Fruit fly (Drosophila melanogaster) whole organism, embryonic: Measurements from ENCODE around the gene spg.

Experiments
- Atf-2 ChIP-seq: fragments of 200-800 bp; sonication (Bioruptor generic); optimal IDR thresholded peaks from 2 replicates; lab custom pipeline; 2016; ENCODE audit warnings: missing biosample characterization, missing genetic modification characterization
- CG11696 ChIP-seq: fragments of 200-800 bp; sonication (Bioruptor generic); IDR thresholded peaks from 2 replicates; pipeline ENCODE4 v1.3.6; 2022; ENCODE audit warnings: missing biosample characterization, missing genetic modification characterization
- CG12659 ChIP-seq: fragments of 200-800 bp; sonication (Bioruptor generic); optimal IDR thresholded peaks from 3 replicates; lab custom pipeline; 2017; ENCODE audit warnings: mild to moderate bottlenecking, missing biosample characterization, missing genetic modification reagents, missing genetic modification characterization
- CG13287 ChIP-seq: fragments of 200-800 bp; sonication (Bioruptor generic); IDR thresholded peaks from 2 replicates; pipeline ENCODE4 v1.3.6; 2022; ENCODE audit warnings: missing biosample characterization, missing genetic modification characterization; ENCODE audit not compliant: partially characterized antibody
- CG17385 ChIP-seq: fragments of 200-800 bp; sonication (Bioruptor generic); optimal IDR thresholded peaks from 3 replicates; lab custom pipeline; 2018; ENCODE audit warnings: missing biosample characterization, mild to moderate bottlenecking, missing genetic modification characterization
- CG2889 ChIP-seq: fragments of 200-800 bp; sonication (Bioruptor generic); IDR thresholded peaks from 3 replicates; pipeline ENCODE4 v1.3.6; 2022; ENCODE audit warnings: missing biosample characterization, missing genetic modification characterization
- CG32532 ChIP-seq: fragments of 200-800 bp; sonication (Bioruptor generic); IDR thresholded peaks from 2 replicates; pipeline ENCODE4 v1.3.6; 2022; ENCODE audit warnings: missing biosample characterization, missing genetic modification characterization
- CG32767 ChIP-seq: fragments of 200-800 bp; sonication (Bioruptor generic); IDR thresholded peaks from 2 replicates; pipeline ENCODE4 v1.3.6; 2022; ENCODE audit warnings: missing biosample characterization, missing genetic modification characterization
- CG32772 ChIP-seq: fragments of 200-800 bp; sonication (Bioruptor generic); IDR thresholded peaks from 2 replicates; pipeline ENCODE4 v1.3.6; 2022; ENCODE audit warnings: missing biosample characterization, missing genetic modification characterization
- CG6765 ChIP-seq: fragments of 200-800 bp; sonication (Bioruptor generic); optimal IDR thresholded peaks from 3 replicates; lab custom pipeline; 2017; ENCODE audit warnings: missing biosample characterization, mild to moderate bottlenecking, missing genetic modification characterization
- CG6854 ChIP-seq: fragments of 200-800 bp; sonication (Bioruptor generic); optimal IDR thresholded peaks from 3 replicates; lab custom pipeline; 2017; ENCODE audit warnings: missing biosample characterization, mild to moderate bottlenecking, missing genetic modification characterization
- CG7839 ChIP-seq: fragments of 200-800 bp; sonication (Bioruptor generic); optimal IDR thresholded peaks from 3 replicates; lab custom pipeline; 2018; ENCODE audit warnings: missing biosample characterization, mild to moderate bottlenecking, missing genetic modification characterization, moderate library complexity
- CG7928 ChIP-seq: fragments of 200-800 bp; sonication (Bioruptor generic); optimal IDR thresholded peaks from 2 replicates; lab custom pipeline; 2017; ENCODE audit warnings: missing biosample characterization, mild to moderate bottlenecking, missing genetic modification characterization
- CG7963 ChIP-seq: fragments of 200-800 bp; sonication (Bioruptor generic); IDR thresholded peaks from 3 replicates; pipeline ENCODE4 v1.3.6; 2022; ENCODE audit warnings: missing biosample characterization, missing genetic modification characterization; ENCODE audit not compliant: partially characterized antibody
- CG8089 ChIP-seq: fragments of 200-800 bp; sonication (Bioruptor generic); optimal IDR thresholded peaks from 3 replicates; lab custom pipeline; 2016; ENCODE audit warnings: missing biosample characterization, missing genetic modification characterization
- CG8281 ChIP-seq: fragments of 200-800 bp; sonication (Bioruptor generic); optimal IDR thresholded peaks from 2 replicates; lab custom pipeline; 2018; ENCODE audit warnings: missing biosample characterization, mild to moderate bottlenecking, missing genetic modification characterization, moderate library complexity
- CG8290 ChIP-seq, 3 experiments: fragments of 200-800 bp; sonication (Bioruptor generic); optimal IDR thresholded peaks; 2 replicates each; lab custom pipeline; 2016 to 2019; ENCODE audit warnings: missing biosample characterization in 3 of 3, missing genetic modification characterization in 3 of 3, mild to moderate bottlenecking in 2 of 3, moderate library complexity in 1 of 3
- Dfd ChIP-seq, 2 experiments: fragments of >200 bp; optimal IDR thresholded peaks; 2 replicates each; lab custom pipeline; 2017; ENCODE audit warnings: missing biosample characterization in 2 of 2, missing genetic modification characterization in 2 of 2
- Elba2 ChIP-seq: fragments of 200-800 bp; sonication (Bioruptor generic); optimal IDR thresholded peaks from 3 replicates; lab custom pipeline; 2016; ENCODE audit warnings: missing biosample characterization, missing genetic modification characterization
- Fer3 ChIP-seq: fragments of 200-800 bp; sonication (Bioruptor generic); optimal IDR thresholded peaks from 2 replicates; lab custom pipeline; 2018; ENCODE audit warnings: missing biosample characterization, mild to moderate bottlenecking, missing genetic modification characterization, moderate library complexity
- H15 ChIP-seq: fragments of 200-800 bp; sonication (Bioruptor generic); IDR thresholded peaks from 3 replicates; pipeline ENCODE4 v1.3.6; 2022; ENCODE audit warnings: missing biosample characterization, missing genetic modification characterization
- Hand ChIP-seq: fragments of 200-800 bp; sonication (Bioruptor generic); optimal IDR thresholded peaks from 2 replicates; lab custom pipeline; 2017; ENCODE audit warnings: mild to moderate bottlenecking, missing biosample characterization, missing genetic modification reagents, missing genetic modification characterization
- Mad ChIP-seq: fragments of 200-800 bp; sonication (Bioruptor generic); optimal IDR thresholded peaks from 2 replicates; lab custom pipeline; 2016; ENCODE audit warnings: missing biosample characterization, missing genetic modification characterization
- Max ChIP-seq: fragments of 200-800 bp; sonication (Bioruptor generic); optimal IDR thresholded peaks from 2 replicates; lab custom pipeline; 2016; ENCODE audit warnings: missing biosample characterization, mild to moderate bottlenecking, missing genetic modification characterization
- NC2β ChIP-seq: fragments of 200-800 bp; sonication (Bioruptor generic); optimal IDR thresholded peaks from 2 replicates; lab custom pipeline; 2016; ENCODE audit warnings: missing biosample characterization, missing genetic modification characterization
- NK7.1 ChIP-seq: fragments of 200-800 bp; sonication (Bioruptor generic); optimal IDR thresholded peaks from 3 replicates; lab custom pipeline; 2016; ENCODE audit warnings: missing biosample characterization, missing genetic modification characterization
- Ptx1 ChIP-seq: fragments of 200-800 bp; sonication (Bioruptor generic); IDR thresholded peaks from 2 replicates; pipeline ENCODE4 v1.3.6; 2022; ENCODE audit warnings: missing biosample characterization, missing genetic modification characterization
- Sin3A ChIP-seq: fragments of >200 bp; optimal IDR thresholded peaks from 2 replicates; lab custom pipeline; 2018
- Sry-δ ChIP-seq: fragments of 200-800 bp; sonication (Bioruptor generic); optimal IDR thresholded peaks from 2 replicates; lab custom pipeline; 2016; ENCODE audit warnings: missing biosample characterization, missing genetic modification characterization
- Xbp1 ChIP-seq: fragments of 200-800 bp; sonication (Bioruptor generic); optimal IDR thresholded peaks from 3 replicates; lab custom pipeline; 2016; ENCODE audit warnings: missing biosample characterization, mild to moderate bottlenecking, missing genetic modification characterization
- aop ChIP-seq: fragments of 200-800 bp; sonication (Bioruptor generic); IDR thresholded peaks from 2 replicates; pipeline ENCODE4 v1.3.6; 2022; ENCODE audit warnings: missing biosample characterization, missing genetic modification characterization
- ara ChIP-seq: fragments of 200-800 bp; sonication (Bioruptor generic); IDR thresholded peaks from 2 replicates; pipeline ENCODE4 v1.3.6; 2022; ENCODE audit warnings: missing biosample characterization, missing genetic modification characterization
- cad ChIP-seq: fragments of >200 bp; optimal IDR thresholded peaks from 2 replicates; lab custom pipeline; 2017; ENCODE audit warnings: missing biosample characterization, missing genetic modification characterization
- cato ChIP-seq: fragments of 200-800 bp; sonication (Bioruptor generic); optimal IDR thresholded peaks from 2 replicates; lab custom pipeline; 2016; ENCODE audit warnings: missing biosample characterization, missing genetic modification characterization, borderline replicate concordance
- dati ChIP-seq: fragments of 200-800 bp; sonication (Bioruptor generic); IDR thresholded peaks from 2 replicates; pipeline ENCODE4 v1.3.6; 2022; ENCODE audit warnings: missing biosample characterization, missing genetic modification characterization
- dm ChIP-seq: fragments of 200-800 bp; sonication (Bioruptor generic); optimal IDR thresholded peaks from 3 replicates; lab custom pipeline; 2016; ENCODE audit warnings: missing biosample characterization, missing genetic modification characterization
- fd64A ChIP-seq: fragments of 200-800 bp; sonication (Bioruptor generic); optimal IDR thresholded peaks from 3 replicates; lab custom pipeline; 2018; ENCODE audit warnings: missing biosample characterization, mild to moderate bottlenecking, missing genetic modification characterization
- ind ChIP-seq: fragments of 200-800 bp; sonication (Bioruptor generic); optimal IDR thresholded peaks from 3 replicates; lab custom pipeline; 2016; ENCODE audit warnings: missing biosample characterization, missing genetic modification characterization
- jumu ChIP-seq: fragments of 200-800 bp; sonication (Bioruptor generic); optimal IDR thresholded peaks from 3 replicates; lab custom pipeline; 2016; ENCODE audit warnings: missing biosample characterization, missing genetic modification characterization
- nerfin-1 ChIP-seq: fragments of 200-800 bp; sonication (Bioruptor generic); optimal IDR thresholded peaks from 3 replicates; lab custom pipeline; 2019; ENCODE audit warnings: missing biosample characterization, mild to moderate bottlenecking, missing genetic modification characterization, moderate library complexity
- onecut ChIP-seq: fragments of 200-800 bp; sonication (Bioruptor generic); IDR thresholded peaks from 2 replicates; pipeline ENCODE4 v1.3.6; 2022; ENCODE audit warnings: missing biosample characterization, missing genetic modification characterization
- otp ChIP-seq: fragments of 200-800 bp; sonication (Bioruptor generic); IDR thresholded peaks from 3 replicates; pipeline ENCODE4, ENCODE4 v1.3.6; 2022; ENCODE audit warnings: missing biosample characterization, missing genetic modification characterization
- peb ChIP-seq: fragments of 200-800 bp; sonication (Bioruptor generic); IDR thresholded peaks from 2 replicates; pipeline ENCODE4 v1.3.6; 2022; ENCODE audit warnings: missing biosample characterization, missing genetic modification characterization
- ranshi ChIP-seq: fragments of 200-800 bp; sonication (Bioruptor generic); IDR thresholded peaks from 2 replicates; pipeline ENCODE4 v1.3.6; 2022; ENCODE audit warnings: missing biosample characterization, missing genetic modification characterization
- slou ChIP-seq: fragments of 200-800 bp; sonication (Bioruptor generic); optimal IDR thresholded peaks from 3 replicates; lab custom pipeline; 2016; ENCODE audit warnings: missing biosample characterization, missing genetic modification characterization
- sna ChIP-seq: fragments of 200-800 bp; sonication (Bioruptor generic); IDR thresholded peaks from 2 replicates; pipeline ENCODE4 v1.3.6; 2022; ENCODE audit warnings: missing biosample characterization, missing genetic modification characterization; ENCODE audit not compliant: partially characterized antibody
- so ChIP-seq: fragments of 200-800 bp; sonication (Bioruptor generic); IDR thresholded peaks from 3 replicates; pipeline ENCODE4 v1.3.6; 2022; ENCODE audit warnings: missing biosample characterization, missing genetic modification characterization
- sug ChIP-seq: fragments of 200-800 bp; optimal IDR thresholded peaks from 2 replicates; lab custom pipeline; 2019; ENCODE audit warnings: missing biosample characterization, mild to moderate bottlenecking, missing genetic modification characterization, moderate library complexity
- vnd ChIP-seq: fragments of 200-800 bp; sonication (Bioruptor generic); IDR thresholded peaks from 3 replicates; pipeline ENCODE4 v1.3.6; 2022; ENCODE audit warnings: missing biosample characterization, missing genetic modification characterization; ENCODE audit not compliant: partially characterized antibody
- zfh1 ChIP-seq: fragments of 200-800 bp; sonication (Bioruptor generic); IDR thresholded peaks from 3 replicates; pipeline ENCODE4 v1.3.6; 2022; ENCODE audit warnings: missing biosample characterization, missing genetic modification characterization

Gene spg

DNA sequence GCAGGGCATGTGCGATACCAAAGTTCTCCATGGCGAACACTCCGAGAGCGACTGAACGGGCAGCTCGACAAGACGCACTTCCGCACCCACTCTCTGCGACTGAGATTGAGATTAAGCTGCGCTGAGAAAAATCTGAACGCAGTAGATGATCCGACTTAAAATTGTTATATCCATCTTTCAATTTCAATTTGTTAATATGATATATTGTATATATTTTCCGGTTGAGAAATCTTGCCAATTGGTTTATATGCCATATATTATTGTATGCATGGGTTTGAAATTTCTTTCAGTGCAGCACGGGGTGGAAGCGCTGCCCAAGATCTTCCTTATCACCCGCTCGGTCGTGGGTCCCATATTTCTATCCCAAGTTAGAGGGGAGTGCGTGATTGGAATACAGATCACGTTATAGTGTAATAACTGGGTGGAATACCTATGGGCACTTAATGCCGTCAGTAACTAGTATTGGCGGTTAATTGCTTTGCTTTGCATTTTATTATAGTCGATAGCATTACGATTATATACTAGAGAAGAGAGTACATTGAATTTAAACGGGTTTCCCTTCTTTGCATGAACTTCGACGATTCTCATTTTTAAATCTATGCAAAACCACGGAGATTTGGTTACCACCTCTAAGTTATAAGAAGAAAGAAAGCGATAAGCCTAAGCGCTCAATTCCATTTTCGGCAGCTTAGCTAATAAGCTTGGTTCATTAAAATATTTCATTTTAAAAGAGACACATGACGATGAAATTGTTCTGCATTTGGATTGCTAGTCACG, 35.2 kb downstream of the spg start, which contains the start of the genes Nepl19 and Nepl20 (continued):
- TF ChIP-seq CG8089 = no peak
- TF ChIP-seq vnd (GFP tag; lab: Robert Waterston, UW) = no peak
- TF ChIP-seq ranshi = peak; percentile 78
- peak; percentile 73 for TF ChIP-seq CG17385
- TF ChIP-seq Xbp1 = peak; percentile 77
- peak; percentile 84 for TF ChIP-seq zfh1
- TF ChIP-seq CG32532 = peak; percentile 88
- no peak for TF ChIP-seq CG13287 (GFP tag; lab: Robert Waterston, UW)
- peak; percentile 87 for TF ChIP-seq ara (GFP tag; lab: Robert Waterston, UW)
- peak; percentile 88 for TF ChIP-seq CG7839 (tag; lab: Kevin White, UChicago)
- no peak for TF ChIP-seq cad (GFP tag; lab: Kevin White, UChicago)
- TF ChIP-seq Sin3A (lab: Kevin White, UChicago) = no peak
- peak; percentile 61 for TF ChIP-seq CG12659 (GFP tag; lab: Kevin White, UChicago)
- no peak for TF ChIP-seq CG7963 (GFP tag; lab: Robert Waterston, UW)
- TF ChIP-seq Max (GFP tag; lab: Kevin White, UChicago) = peak; percentile 71
- TF ChIP-seq nerfin-1 (tag; lab: Kevin White, UChicago) = peak; percentile 60
- peak; percentile 23 for TF ChIP-seq NC2β (GFP tag; lab: Kevin White, UChicago)
- no peak for TF ChIP-seq CG8290 (GFP tag; optimal IDR thresholded peaks at IDR 0.05; lab: Kevin White, UChicago)
- peak in 1 of 2 experiments; percentile 92 for TF ChIP-seq CG8290 (tag; optimal IDR thresholded peaks at IDR 0.05; lab: Kevin White, UChicago)
- peak; percentile 68; the same call in 1 of the 3 replicates for TF ChIP-seq so (GFP tag; lab: Robert Waterston, UW)
- peak; percentile 42 for TF ChIP-seq Atf-2 (GFP tag; lab: Kevin White, UChicago)
- peak; percentile 75 for TF ChIP-seq peb (GFP tag; lab: Robert Waterston, UW)
- TF ChIP-seq otp (GFP tag; lab: Robert Waterston, UW) = peak; percentile 77
- TF ChIP-seq Fer3 (tag; lab: Kevin White, UChicago) = peak; percentile 84
- no peak for TF ChIP-seq sna (GFP tag; lab: Robert Waterston, UW)
- no peak for TF ChIP-seq slou (GFP tag; lab: Kevin White, UChicago)
- TF ChIP-seq CG7928 (GFP tag; lab: Kevin White, UChicago) = peak; percentile 30
- peak; percentile 37 for TF ChIP-seq CG8281 (tag; lab: Kevin White, UChicago)
- TF ChIP-seq dm = no peak
- TF ChIP-seq H15 = peak; percentile 86
- TF ChIP-seq CG32767 = peak; percentile 67; the same call in 1 of the 2 replicates
- peak; percentile 86 for TF ChIP-seq Ptx1 (GFP tag; lab: Robert Waterston, UW)
- no peak for TF ChIP-seq NK7.1 (GFP tag; lab: Kevin White, UChicago)
- TF ChIP-seq CG6854 (GFP tag; lab: Kevin White, UChicago) = peak; percentile 37
- no peak for TF ChIP-seq Elba2 (GFP tag; lab: Kevin White, UChicago)
- no peak for TF ChIP-seq Dfd (GFP tag; optimal IDR thresholded peaks at IDR 0.05; lab: Kevin White, UChicago)
- TF ChIP-seq CG2889 (GFP tag; lab: Robert Waterston, UW) = peak; percentile 57; the same call in 1 of the 3 replicates
- TF ChIP-seq Hand = peak; percentile 64
- TF ChIP-seq Mad = peak; percentile 69
- peak; percentile 50 for TF ChIP-seq fd64A
- peak; percentile 34 for TF ChIP-seq jumu
- peak; percentile 79 for TF ChIP-seq ind
- peak; percentile 72 for TF ChIP-seq CG6765
- peak; percentile 59; the same call in 1 of the 2 replicates for TF ChIP-seq CG11696 (GFP tag; lab: Robert Waterston, UW)
- peak; percentile 16 for TF ChIP-seq Sry-δ (GFP tag; lab: Kevin White, UChicago)
- peak; percentile 83 for TF ChIP-seq CG32772 (GFP tag; lab: Robert Waterston, UW)
- peak; percentile 56 for TF ChIP-seq sug
- TF ChIP-seq dati = 0 out of 2 replicates have a peak, but pooled peaks have one; percentile 47
- peak; percentile 66 for TF ChIP-seq onecut (GFP tag; lab: Robert Waterston, UW)
- no peak for TF ChIP-seq aop (GFP tag; lab: Robert Waterston, UW)
- TF ChIP-seq cato = peak; percentile 20
